Worm (Caenorhabditis elegans) whole organism, L4 larva: ENCODE data around the gene T01H3.3.

Experiments used
- daf-12 ChIP-seq: fragments of 150-350 bp; optimal IDR thresholded peaks from 2 replicates; lab custom pipeline; 2014; ENCODE audit warnings: missing biosample characterization, missing genetic modification reagents, missing genetic modification characterization
- lin-38 ChIP-seq: fragments of 200-800 bp; sonication (Bioruptor generic); IDR thresholded peaks from 2 replicates; pipeline ENCODE4 v1.3.6; 2022; ENCODE audit warnings: missing genetic modification reagents, missing genetic modification characterization, missing compliant biosample characterization
- nhr-11 ChIP-seq: fragments of 150-350 bp; optimal IDR thresholded peaks from 2 replicates; lab custom pipeline; 2014; ENCODE audit warnings: missing biosample characterization, missing genetic modification characterization
- nhr-42 ChIP-seq: fragments of 200-800 bp; sonication (Bioruptor generic); IDR thresholded peaks from 2 replicates; pipeline ENCODE4 v1.3.6; 2022; ENCODE audit warnings: missing genetic modification characterization, missing compliant biosample characterization
- snpc-4 ChIP-seq: fragments of 150-350 bp; optimal IDR thresholded peaks from 2 replicates; lab custom pipeline; 2014; ENCODE audit warnings: missing biosample characterization, missing genetic modification characterization
- spr-1 ChIP-seq: sonication (generic microtip); optimal IDR thresholded peaks from 2 replicates; lab custom pipeline; 2016; ENCODE audit warnings: mild to moderate bottlenecking, missing genetic modification characterization, missing compliant biosample characterization
- tag-97 ChIP-seq: fragments of 200-800 bp; sonication (Bioruptor generic); IDR thresholded peaks from 2 replicates; pipeline ENCODE4 v1.3.6; 2022; ENCODE audit warnings: missing genetic modification characterization, missing compliant biosample characterization
- unc-39 ChIP-seq: sonication (generic microtip); optimal IDR thresholded peaks from 2 replicates; lab custom pipeline; 2017; ENCODE audit warnings: missing biosample characterization, missing genetic modification characterization
- zag-1 ChIP-seq: fragments of 150-350 bp; optimal IDR thresholded peaks from 2 replicates; lab custom pipeline; 2014; ENCODE audit warnings: missing biosample characterization, missing genetic modification characterization
- ztf-11 ChIP-seq: fragments of 150-350 bp; optimal IDR thresholded peaks from 2 replicates; lab custom pipeline; 2014; ENCODE audit warnings: missing biosample characterization, missing genetic modification characterization

ce11 chrII:7889321-7889720 is 15.6 kb upstream of the T01H3.3 start:
- TF ChIP-seq nhr-11 (tag; lab: Kevin White, UChicago) (no peak), snpc-4 (tag; lab: Kevin White, UChicago) (no peak), ztf-11 (tag; lab: Kevin White, UChicago) (no peak), spr-1 (tag; lab: Kevin White, UChicago) (no peak), nhr-42 (GFP tag; lab: Robert Waterston, UW) (no peak), unc-39 (no peak), zag-1 (tag; lab: Kevin White, UChicago) (no peak), tag-97 (GFP tag; lab: Robert Waterston, UW) (no peak), lin-38 (no peak), daf-12 (tag; lab: Kevin White, UChicago) (no peak)
